Fruit fly (Drosophila melanogaster) whole organism, embryonic: ENCODE measurements around the gene CG17177.

ENCODE experiments used
- CG11093 ChIP-seq: fragments of 200-800 bp; sonication (Bioruptor generic); IDR thresholded peaks from 3 replicates; pipeline ENCODE4 v1.3.6; 2022; ENCODE audit warnings: missing biosample characterization, missing genetic modification characterization
- CG12236 ChIP-seq: fragments of 200-800 bp; sonication (Bioruptor generic); optimal IDR thresholded peaks from 2 replicates; lab custom pipeline; 2016; ENCODE audit warnings: missing biosample characterization, missing genetic modification characterization
- CG14710 ChIP-seq: fragments of 200-800 bp; sonication (Bioruptor generic); optimal IDR thresholded peaks from 3 replicates; lab custom pipeline; 2019; ENCODE audit warnings: missing biosample characterization, mild to moderate bottlenecking, missing genetic modification characterization, moderate library complexity
- CG17328 ChIP-seq: fragments of 200-800 bp; sonication (Bioruptor generic); IDR thresholded peaks from 2 replicates; pipeline ENCODE4 v1.3.6; 2022; ENCODE audit warnings: missing biosample characterization, missing genetic modification characterization
- CG17361 ChIP-seq: fragments of 200-800 bp; sonication (Bioruptor generic); IDR thresholded peaks from 3 replicates; pipeline ENCODE4 v1.3.6; 2022; ENCODE audit warnings: missing biosample characterization, missing genetic modification characterization
- CG17829 ChIP-seq: fragments of 200-800 bp; optimal IDR thresholded peaks from 2 replicates; lab custom pipeline; 2019; ENCODE audit warnings: missing biosample characterization, mild to moderate bottlenecking, missing genetic modification characterization, moderate library complexity
- CG17912 ChIP-seq: fragments of 200-800 bp; sonication (Bioruptor generic); optimal IDR thresholded peaks from 2 replicates; lab custom pipeline; 2018; ENCODE audit warnings: missing biosample characterization, mild to moderate bottlenecking, missing genetic modification characterization
- CG18262 ChIP-seq: fragments of 200-800 bp; optimal IDR thresholded peaks from 3 replicates; lab custom pipeline; 2019; ENCODE audit warnings: missing biosample characterization, mild to moderate bottlenecking, missing genetic modification characterization, moderate library complexity
- CG2712 ChIP-seq: fragments of 200-800 bp; optimal IDR thresholded peaks from 3 replicates; lab custom pipeline; 2019; ENCODE audit warnings: missing biosample characterization, mild to moderate bottlenecking, missing genetic modification characterization, moderate library complexity
- CG31388 ChIP-seq: fragments of 200-800 bp; sonication (Bioruptor generic); optimal IDR thresholded peaks from 2 replicates; lab custom pipeline; 2016; ENCODE audit warnings: missing biosample characterization, missing genetic modification characterization
- CG31441 ChIP-seq: fragments of 200-800 bp; sonication (Bioruptor generic); IDR thresholded peaks from 2 replicates; pipeline ENCODE4 v1.3.6; 2022; ENCODE audit warnings: missing biosample characterization, missing genetic modification characterization
- CG3726 ChIP-seq: fragments of 200-800 bp; sonication (Bioruptor generic); IDR thresholded peaks from 3 replicates; pipeline ENCODE4, ENCODE4 v1.3.6; 2022; ENCODE audit warnings: missing biosample characterization, missing genetic modification characterization
- CG4404 ChIP-seq: fragments of 200-800 bp; sonication (Bioruptor generic); IDR thresholded peaks from 2 replicates; pipeline ENCODE4 v1.3.6; 2022; ENCODE audit warnings: missing biosample characterization, missing genetic modification characterization
- CG6791 ChIP-seq: fragments of 200-800 bp; sonication (Bioruptor generic); IDR thresholded peaks from 3 replicates; pipeline ENCODE4 v1.3.6; 2022; ENCODE audit warnings: missing biosample characterization, missing genetic modification characterization; ENCODE audit not compliant: partially characterized antibody
- CG6813 ChIP-seq: fragments of 200-800 bp; sonication (Bioruptor generic); optimal IDR thresholded peaks from 2 replicates; lab custom pipeline; 2017; ENCODE audit warnings: missing biosample characterization, missing genetic modification characterization, mild to moderate bottlenecking, moderate library complexity, missing genetic modification reagents
- CG7963 ChIP-seq: fragments of 200-800 bp; sonication (Bioruptor generic); IDR thresholded peaks from 3 replicates; pipeline ENCODE4 v1.3.6; 2022; ENCODE audit warnings: missing biosample characterization, missing genetic modification characterization; ENCODE audit not compliant: partially characterized antibody
- CG8089 ChIP-seq: fragments of 200-800 bp; sonication (Bioruptor generic); optimal IDR thresholded peaks from 3 replicates; lab custom pipeline; 2016; ENCODE audit warnings: missing biosample characterization, missing genetic modification characterization
- CG8290 ChIP-seq, 3 experiments: fragments of 200-800 bp; sonication (Bioruptor generic); optimal IDR thresholded peaks; 2 replicates each; lab custom pipeline; 2016 to 2019; ENCODE audit warnings: missing biosample characterization in 3 of 3, missing genetic modification characterization in 3 of 3, mild to moderate bottlenecking in 2 of 3, moderate library complexity in 1 of 3
- Chrac-16 ChIP-seq: fragments of 200-800 bp; sonication (Bioruptor generic); optimal IDR thresholded peaks from 3 replicates; lab custom pipeline; 2016; ENCODE audit warnings: missing biosample characterization, missing genetic modification characterization
- Dref ChIP-seq: fragments of 200-800 bp; sonication (Bioruptor generic); IDR thresholded peaks from 2 replicates; pipeline ENCODE4 v1.3.6; 2022; ENCODE audit warnings: missing biosample characterization, missing genetic modification characterization
- HLH4C ChIP-seq: fragments of 200-800 bp; sonication (Bioruptor generic); IDR thresholded peaks from 3 replicates; pipeline ENCODE4 v1.3.6; 2022; ENCODE audit warnings: missing biosample characterization, missing genetic modification characterization; ENCODE audit not compliant: partially characterized antibody
- HmgD ChIP-seq: fragments of 200-800 bp; sonication (Bioruptor generic); optimal IDR thresholded peaks from 3 replicates; lab custom pipeline; 2016; ENCODE audit warnings: missing biosample characterization, missing genetic modification characterization
- Myb ChIP-seq: fragments of 200-800 bp; sonication (Bioruptor generic); optimal IDR thresholded peaks from 2 replicates; lab custom pipeline; 2016; ENCODE audit warnings: missing biosample characterization, missing genetic modification characterization
- Oaz ChIP-seq: fragments of 200-800 bp; sonication (Bioruptor generic); IDR thresholded peaks from 2 replicates; pipeline ENCODE4 v1.3.6; 2022; ENCODE audit warnings: missing biosample characterization, missing genetic modification characterization
- Ptx1 ChIP-seq: fragments of 200-800 bp; sonication (Bioruptor generic); IDR thresholded peaks from 2 replicates; pipeline ENCODE4 v1.3.6; 2022; ENCODE audit warnings: missing biosample characterization, missing genetic modification characterization
- Sin3A ChIP-seq: fragments of >200 bp; optimal IDR thresholded peaks from 2 replicates; lab custom pipeline; 2018
- Sox102F ChIP-seq: fragments of 200-800 bp; sonication (Bioruptor generic); optimal IDR thresholded peaks from 2 replicates; lab custom pipeline; 2018; ENCODE audit warnings: missing biosample characterization, mild to moderate bottlenecking, missing genetic modification characterization, moderate library complexity
- Ssrp ChIP-seq: fragments of 200-800 bp; sonication (Bioruptor generic); optimal IDR thresholded peaks from 2 replicates; lab custom pipeline; 2018; ENCODE audit warnings: missing biosample characterization, mild to moderate bottlenecking, missing genetic modification characterization, moderate library complexity
- Xrp1 ChIP-seq: fragments of 200-800 bp; sonication (Bioruptor generic); IDR thresholded peaks from 2 replicates; pipeline ENCODE4 v1.3.6; 2022; ENCODE audit warnings: missing biosample characterization, missing genetic modification characterization
- ara ChIP-seq: fragments of 200-800 bp; sonication (Bioruptor generic); IDR thresholded peaks from 2 replicates; pipeline ENCODE4 v1.3.6; 2022; ENCODE audit warnings: missing biosample characterization, missing genetic modification characterization
- cas ChIP-seq: fragments of 200-800 bp; sonication (Bioruptor generic); IDR thresholded peaks from 2 replicates; pipeline ENCODE4 v1.3.6; 2022; ENCODE audit warnings: missing biosample characterization, missing genetic modification characterization
- croc ChIP-seq: fragments of 200-800 bp; sonication (Bioruptor generic); conservative IDR thresholded peaks from 3 replicates; pipeline ENCODE4 v1.3.6; 2022; ENCODE audit warnings: missing biosample characterization, missing genetic modification characterization
- gem ChIP-seq: fragments of 200-800 bp; sonication (Bioruptor generic); optimal IDR thresholded peaks from 2 replicates; lab custom pipeline; 2019; ENCODE audit warnings: missing biosample characterization, mild to moderate bottlenecking, missing genetic modification characterization, moderate library complexity
- peb ChIP-seq: fragments of 200-800 bp; sonication (Bioruptor generic); IDR thresholded peaks from 2 replicates; pipeline ENCODE4 v1.3.6; 2022; ENCODE audit warnings: missing biosample characterization, missing genetic modification characterization
- sisA ChIP-seq: fragments of 200-800 bp; sonication (Bioruptor generic); IDR thresholded peaks from 2 replicates; pipeline ENCODE4 v1.3.6; 2022; ENCODE audit warnings: missing biosample characterization, missing genetic modification characterization
- slp2 ChIP-seq: fragments of 200-800 bp; sonication (Bioruptor generic); optimal IDR thresholded peaks from 2 replicates; lab custom pipeline; 2016; ENCODE audit warnings: missing biosample characterization, missing genetic modification characterization
- trh ChIP-seq: fragments of 200-800 bp; sonication (Bioruptor generic); optimal IDR thresholded peaks from 2 replicates; lab custom pipeline; 2016; ENCODE audit warnings: missing biosample characterization, missing genetic modification characterization
- z ChIP-seq: fragments of 200-800 bp; sonication (Bioruptor generic); IDR thresholded peaks from 3 replicates; pipeline ENCODE4 v1.3.6; 2022; ENCODE audit warnings: missing biosample characterization, missing genetic modification characterization
- zfh2 ChIP-seq: fragments of 200-800 bp; sonication (Bioruptor generic); optimal IDR thresholded peaks from 2 replicates; lab custom pipeline; 2016; ENCODE audit warnings: missing biosample characterization, missing genetic modification characterization

Gene CG17177

dm6 chr3L:14743106-14743692 is 41.7 kb upstream of the CG17177 start (continued):
- TF ChIP-seq CG7963 (GFP tag; lab: Robert Waterston, UW) (no peak), slp2 (no peak), CG14710 (tag; lab: Kevin White, UChicago) (no peak), Myb (GFP tag; lab: Kevin White, UChicago) (no peak), Ssrp (tag; lab: Kevin White, UChicago) (no peak), CG6791 (GFP tag; lab: Robert Waterston, UW) (no peak)

dm6 chr3L:14733417-14733816 is 31.9 kb upstream of the CG17177 start, which contains the start of gene CG13471:
TSS of gene CG13471 (minus strand) at chr3L:14733517.
- TF ChIP-seq CG31388 (GFP tag; lab: Kevin White, UChicago) (no peak), Chrac-16 (GFP tag; lab: Kevin White, UChicago) (no peak), HLH4C (GFP tag; lab: Robert Waterston, UW) (no peak), peb (GFP tag; lab: Robert Waterston, UW) (no peak), cas (GFP tag; lab: Robert Waterston, UW) (no peak), Dref (GFP tag; lab: Robert Waterston, UW) (no peak), Ptx1 (no peak), Oaz (GFP tag; lab: Robert Waterston, UW) (no peak), HmgD (GFP tag; lab: Kevin White, UChicago) (no peak), CG6813 (GFP tag; lab: Kevin White, UChicago) (no peak), CG17912 (GFP tag; lab: Kevin White, UChicago) (no peak), Sin3A (no peak), CG8089 (GFP tag; lab: Kevin White, UChicago) (no peak), CG3726 (GFP tag; lab: Robert Waterston, UW) (no peak), CG12236 (GFP tag; lab: Kevin White, UChicago) (no peak), trh (GFP tag; lab: Kevin White, UChicago) (no peak), CG4404 (GFP tag; lab: Robert Waterston, UW) (no peak)

dm6 chr3L:14731790-14732189 is 30.3 kb upstream of the CG17177 start:
- peak; percentile 40 for TF ChIP-seq gem (tag; lab: Kevin White, UChicago)
- peak; percentile 52 for TF ChIP-seq CG2712 (tag; lab: Kevin White, UChicago)
- TF ChIP-seq CG11093 (GFP tag; lab: Robert Waterston, UW): 0 out of 3 replicates have a peak, but pooled peaks have one; percentile 22
- no peak for TF ChIP-seq z (GFP tag; lab: Robert Waterston, UW)
- TF ChIP-seq croc: no peak
- TF ChIP-seq CG31441 (GFP tag; lab: Robert Waterston, UW): 0 out of 2 replicates have a peak, but pooled peaks have one; percentile 15
- no peak; the same call in 1 of the 2 replicates for TF ChIP-seq sisA (GFP tag; lab: Robert Waterston, UW)
- 0 out of 3 replicates have a peak, but pooled peaks have one; percentile 31 for TF ChIP-seq CG17361 (GFP tag; lab: Robert Waterston, UW)
- TF ChIP-seq Sox102F (GFP tag; lab: Kevin White, UChicago): peak; percentile 1
- peak; percentile 43; the same call in 1 of the 2 replicates for TF ChIP-seq CG4404 (GFP tag; lab: Robert Waterston, UW)
- 0 out of 2 replicates have a peak, but pooled peaks have one; percentile 9 for TF ChIP-seq CG17328 (GFP tag; lab: Robert Waterston, UW)
- peak; percentile 23 for TF ChIP-seq CG17829 (tag; lab: Kevin White, UChicago)
- 0 out of 2 replicates have a peak, but pooled peaks have one; percentile 29 for TF ChIP-seq Xrp1 (GFP tag; lab: Robert Waterston, UW)
- TF ChIP-seq CG8290 (GFP tag; optimal IDR thresholded peaks at IDR 0.05; lab: Kevin White, UChicago): no peak
- TF ChIP-seq CG8290 (tag; optimal IDR thresholded peaks at IDR 0.05; lab: Kevin White, UChicago): no peak
- TF ChIP-seq zfh2 (GFP tag; lab: Kevin White, UChicago): no peak
- TF ChIP-seq CG18262 (tag; lab: Kevin White, UChicago): peak; percentile 36
- TF ChIP-seq ara (GFP tag; lab: Robert Waterston, UW): 0 out of 2 replicates have a peak, but pooled peaks have one; percentile 32
- TF ChIP-seq, all 482 proteins: peak for 12
